Worm (Caenorhabditis elegans): ENCODE measurements around the gene W10G6.1.
A peak's percentile ranks its signal among the peaks of the same experiment; 100 is the strongest.
"Not testable (repeated sequence)": the region's sequence is repeated elsewhere in the genome, so short reads cannot be mapped to it uniquely, and the experiment has no call there.

Gene W10G6.1

DNA sequence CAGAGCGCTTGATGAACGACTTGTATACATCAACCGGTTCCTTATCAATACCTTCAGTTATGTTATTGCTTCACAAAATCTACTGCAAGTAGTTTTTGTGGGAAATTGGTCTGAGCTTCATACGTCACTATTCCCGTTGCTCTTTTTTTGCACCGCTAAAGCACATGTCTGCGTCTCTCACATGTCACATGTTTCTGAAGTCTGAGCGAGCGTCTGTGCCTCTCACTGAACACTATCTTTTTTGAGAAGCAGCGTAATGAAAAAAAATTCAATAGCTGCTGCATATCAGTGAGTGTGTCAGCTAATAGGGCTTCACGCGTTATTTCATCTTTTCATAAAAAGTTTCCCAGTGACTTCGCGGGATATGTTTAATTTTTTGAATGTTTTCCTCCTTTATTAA, 26.7 kb upstream of the W10G6.1 start:
- TF ChIP-seq C34F6.9 (tag; optimal IDR thresholded peaks at IDR 0.05) (peak; percentile 48), mdl-1 (tag; optimal IDR thresholded peaks at IDR 0.05) (peak in 1 of 2 experiments; percentile 48), nhr-129 (tag; optimal IDR thresholded peaks at IDR 0.05) (peak; percentile 41), fos-1 (tag; optimal IDR thresholded peaks at IDR 0.05) (peak; percentile 27), zag-1 (tag; optimal IDR thresholded peaks at IDR 0.05) (no peak), crh-2 (tag; optimal IDR thresholded peaks at IDR 0.05) (peak; percentile 61), elt-3 (tag; optimal IDR thresholded peaks at IDR 0.05) (no peak), nhr-6 (tag; optimal IDR thresholded peaks at IDR 0.05) (no peak), sma-9 (GFP tag; optimal IDR thresholded peaks at IDR 0.05) (peak; percentile 65), sma-9 (tag; optimal IDR thresholded peaks at IDR 0.05) (no peak), unc-55 (GFP tag; optimal IDR thresholded peaks at IDR 0.05) (peak; percentile 5), lin-11 (tag; optimal IDR thresholded peaks at IDR 0.05) (peak; percentile 19), mab-5 (tag; optimal IDR thresholded peaks at IDR 0.05) (no peak)

- not testable (repeated sequence) for TF ChIP-seq elt-3, lsy-2, snpc-4 (tag; optimal IDR thresholded peaks at IDR 0.05)
These were observed 25.3 kb upstream of the W10G6.1 start, which contains the start of gene F23A7.3 for ce11 chrX:16219710-16220109. Gene F23A7.3 (plus strand): TSS chrX:16220010.

- no peak for TF ChIP-seq sem-4 (tag; optimal IDR thresholded peaks at IDR 0.05)
- TF ChIP-seq mbf-1 (tag; optimal IDR thresholded peaks at IDR 0.05), result no peak
- TF ChIP-seq lsy-2 (tag; optimal IDR thresholded peaks at IDR 0.05), result no peak
- TF ChIP-seq C34F6.9 (tag; optimal IDR thresholded peaks at IDR 0.05), result no peak
- no peak for TF ChIP-seq F13H6.1 (tag; optimal IDR thresholded peaks at IDR 0.05)
- TF ChIP-seq ceh-82 (tag; optimal IDR thresholded peaks at IDR 0.05), result no peak
- no peak for TF ChIP-seq fos-1 (tag; optimal IDR thresholded peaks at IDR 0.05)
- no peak for TF ChIP-seq sma-9 (GFP tag; optimal IDR thresholded peaks at IDR 0.05)
- TF ChIP-seq sma-9 (tag; optimal IDR thresholded peaks at IDR 0.05), result no peak
- TF ChIP-seq nhr-23 (tag; optimal IDR thresholded peaks at IDR 0.05), result no peak
- TF ChIP-seq skn-1 (tag; optimal IDR thresholded peaks at IDR 0.05), result no peak
- no peak for TF ChIP-seq lin-13 (GFP tag; optimal IDR thresholded peaks at IDR 0.05)
- TF ChIP-seq sma-3 (GFP tag; optimal IDR thresholded peaks at IDR 0.05), result no peak
- TF ChIP-seq peb-1 (tag; optimal IDR thresholded peaks at IDR 0.05), result no peak
- no peak for TF ChIP-seq nhr-11 (tag; optimal IDR thresholded peaks at IDR 0.05)
These were observed 16.4 kb upstream of the W10G6.1 start, which contains the start of gene F23A7.5 for ce11 chrX:16228622-16229021. Gene F23A7.5 (plus strand): TSS chrX:16228922.

DNA sequence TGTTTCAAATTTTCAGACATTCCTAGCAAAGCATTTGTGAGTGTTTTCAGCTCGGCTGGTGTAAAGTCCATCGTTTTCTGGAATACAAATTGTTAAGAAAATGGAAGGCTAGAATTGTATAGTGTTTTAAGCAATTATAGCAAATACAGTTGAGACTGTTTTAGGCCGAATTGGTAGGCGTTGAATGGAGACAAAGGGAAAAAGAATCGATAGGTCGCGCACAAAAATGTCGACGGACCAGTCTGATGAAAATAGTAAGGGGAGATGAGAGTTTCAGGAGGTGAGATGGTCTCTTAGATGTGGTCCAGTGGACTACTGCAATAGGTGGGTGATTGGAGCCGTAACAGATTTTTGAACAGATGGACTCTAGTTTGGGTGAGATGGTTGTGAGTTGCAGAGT, 4.4 kb upstream of the W10G6.1 start:
- TF ChIP-seq lin-11 (tag; optimal IDR thresholded peaks at IDR 0.05), result no peak
- no peak for TF ChIP-seq aly-2 (tag; optimal IDR thresholded peaks at IDR 0.05)
- TF ChIP-seq unc-55 (GFP tag; optimal IDR thresholded peaks at IDR 0.05), result no peak
- no peak for TF ChIP-seq nhr-21 (tag; optimal IDR thresholded peaks at IDR 0.05)
- TF ChIP-seq nhr-237 (tag; optimal IDR thresholded peaks at IDR 0.05), result no peak
- TF ChIP-seq egl-27 (tag; optimal IDR thresholded peaks at IDR 0.05), result no peak
- TF ChIP-seq skn-1 (tag; optimal IDR thresholded peaks at IDR 0.05), result no peak
- no peak for TF ChIP-seq C34F6.9 (tag; optimal IDR thresholded peaks at IDR 0.05)
- no peak for TF ChIP-seq ZK546.5 (tag; optimal IDR thresholded peaks at IDR 0.05)
- TF ChIP-seq sem-4 (tag; optimal IDR thresholded peaks at IDR 0.05), result no peak
- TF ChIP-seq ceh-82 (tag; optimal IDR thresholded peaks at IDR 0.05), result no peak
- TF ChIP-seq nhr-25 (tag; optimal IDR thresholded peaks at IDR 0.05), result no peak
- no peak for TF ChIP-seq ztf-1 (GFP tag; conservative IDR thresholded peaks at IDR 0.05)
- no peak for TF ChIP-seq nhr-77 (tag; optimal IDR thresholded peaks at IDR 0.05)
- TF ChIP-seq mab-5 (tag; optimal IDR thresholded peaks at IDR 0.05), result no peak
- no peak for TF ChIP-seq alr-1 (tag; optimal IDR thresholded peaks at IDR 0.05)
- no peak for TF ChIP-seq nhr-10 (tag; optimal IDR thresholded peaks at IDR 0.05)

DNA sequence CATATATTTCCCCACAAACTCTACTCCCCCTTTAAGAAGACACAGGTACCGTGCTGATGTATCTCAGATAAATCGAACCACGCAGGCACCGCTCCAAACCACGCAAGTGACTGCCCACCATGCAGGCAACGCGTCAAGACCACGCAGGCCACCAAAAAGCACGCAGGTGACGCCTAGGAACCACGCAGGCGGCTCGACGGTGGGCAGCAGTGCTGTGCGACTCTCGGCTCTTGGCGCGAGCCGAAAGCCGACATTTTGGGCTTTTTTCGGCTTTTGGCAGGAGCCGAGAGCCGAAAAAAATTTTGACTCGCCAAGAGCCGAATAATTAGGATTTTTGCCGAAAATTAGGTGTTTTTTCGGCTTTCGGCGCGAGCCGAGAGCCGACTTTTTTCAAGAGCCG, 1.9 kb upstream of the W10G6.1 start:
- TF ChIP-seq sem-4 (tag; optimal IDR thresholded peaks at IDR 0.05), result no peak
- no peak for TF ChIP-seq nhr-11 (tag; optimal IDR thresholded peaks at IDR 0.05)
- no peak for TF ChIP-seq egl-27 (tag; optimal IDR thresholded peaks at IDR 0.05)
- TF ChIP-seq skn-1 (tag; optimal IDR thresholded peaks at IDR 0.05), result no peak
- TF ChIP-seq F13H6.1 (tag; optimal IDR thresholded peaks at IDR 0.05), result no peak
- TF ChIP-seq lin-13 (GFP tag; optimal IDR thresholded peaks at IDR 0.05), result no peak
- TF ChIP-seq nhr-25 (tag; optimal IDR thresholded peaks at IDR 0.05), result no peak
- TF ChIP-seq mab-5 (tag; optimal IDR thresholded peaks at IDR 0.05), result no peak
- TF ChIP-seq zag-1 (tag; optimal IDR thresholded peaks at IDR 0.05), result no peak
- TF ChIP-seq nhr-10 (tag; optimal IDR thresholded peaks at IDR 0.05), result no peak
- no peak for TF ChIP-seq nhr-21 (tag; optimal IDR thresholded peaks at IDR 0.05)
- no peak for TF ChIP-seq nhr-77 (tag; optimal IDR thresholded peaks at IDR 0.05)
- no peak for TF ChIP-seq mdl-1 (tag; optimal IDR thresholded peaks at IDR 0.05)
- no peak for TF ChIP-seq nhr-12 (tag; optimal IDR thresholded peaks at IDR 0.05)
- no peak for TF ChIP-seq alr-1 (tag; optimal IDR thresholded peaks at IDR 0.05)
- TF ChIP-seq ztf-11 (tag; optimal IDR thresholded peaks at IDR 0.05), result no peak
- TF ChIP-seq nhr-6 (tag; optimal IDR thresholded peaks at IDR 0.05), result no peak
- TF ChIP-seq ZK546.5 (tag; optimal IDR thresholded peaks at IDR 0.05), result no peak
- no peak for TF ChIP-seq unc-55 (GFP tag; optimal IDR thresholded peaks at IDR 0.05)
